Fruit fly (Drosophila melanogaster) whole organism, embryonic: ENCODE measurements around the gene CG8097.

ENCODE experiments used
- CG10543 ChIP-seq: fragments of 200-800 bp; sonication (Bioruptor generic); optimal IDR thresholded peaks from 3 replicates; lab custom pipeline; 2017; ENCODE audit warnings: missing biosample characterization, mild to moderate bottlenecking, missing genetic modification characterization, moderate library complexity
- CG10654 ChIP-seq: fragments of 200-800 bp; sonication (Bioruptor generic); optimal IDR thresholded peaks from 2 replicates; lab custom pipeline; 2016; ENCODE audit warnings: missing biosample characterization, missing genetic modification characterization
- CG11456 ChIP-seq: fragments of 200-800 bp; sonication (Bioruptor generic); IDR thresholded peaks from 3 replicates; pipeline ENCODE4 v1.3.6; 2022; ENCODE audit warnings: missing biosample characterization, missing genetic modification characterization
- CG11560 ChIP-seq: fragments of 200-800 bp; sonication (Bioruptor generic); IDR thresholded peaks from 3 replicates; pipeline ENCODE4 v1.3.6; 2022; ENCODE audit warnings: missing biosample characterization, missing genetic modification characterization
- CG12769 ChIP-seq: fragments of 200-800 bp; sonication (Bioruptor generic); optimal IDR thresholded peaks from 2 replicates; lab custom pipeline; 2019; ENCODE audit warnings: missing biosample characterization, mild to moderate bottlenecking, missing genetic modification characterization, moderate library complexity
- CG13775 ChIP-seq: fragments of 200-800 bp; sonication (Bioruptor generic); optimal IDR thresholded peaks from 3 replicates; lab custom pipeline; 2017; ENCODE audit warnings: missing biosample characterization, mild to moderate bottlenecking, missing genetic modification characterization
- CG14014 ChIP-seq: fragments of 200-800 bp; sonication (Bioruptor generic); IDR thresholded peaks from 2 replicates; pipeline ENCODE4 v1.3.6; 2022; ENCODE audit warnings: missing biosample characterization, missing genetic modification characterization
- CG14050 ChIP-seq: fragments of 200-800 bp; sonication (Bioruptor generic); IDR thresholded peaks from 3 replicates; pipeline ENCODE4 v1.3.6; 2022; ENCODE audit warnings: missing biosample characterization, missing genetic modification characterization
- CG17359 ChIP-seq: fragments of 200-800 bp; sonication (Bioruptor generic); optimal IDR thresholded peaks from 3 replicates; lab custom pipeline; 2018; ENCODE audit warnings: missing biosample characterization, mild to moderate bottlenecking, missing genetic modification characterization, moderate library complexity
- CG17912 ChIP-seq: fragments of 200-800 bp; sonication (Bioruptor generic); optimal IDR thresholded peaks from 2 replicates; lab custom pipeline; 2018; ENCODE audit warnings: missing biosample characterization, mild to moderate bottlenecking, missing genetic modification characterization
- CG1792 ChIP-seq: fragments of 200-800 bp; sonication (Bioruptor generic); optimal IDR thresholded peaks from 2 replicates; lab custom pipeline; 2016; ENCODE audit warnings: missing biosample characterization, missing genetic modification characterization
- CG2199 ChIP-seq: fragments of 200-800 bp; sonication (Bioruptor generic); IDR thresholded peaks from 3 replicates; pipeline ENCODE4 v1.3.6; 2022; ENCODE audit warnings: missing biosample characterization, missing genetic modification characterization
- CG31224 ChIP-seq: fragments of 200-800 bp; sonication (Bioruptor generic); IDR thresholded peaks from 2 replicates; pipeline ENCODE4 v1.3.6; 2022; ENCODE audit warnings: missing biosample characterization, missing genetic modification characterization
- CG31388 ChIP-seq: fragments of 200-800 bp; sonication (Bioruptor generic); optimal IDR thresholded peaks from 2 replicates; lab custom pipeline; 2016; ENCODE audit warnings: missing biosample characterization, missing genetic modification characterization
- CG32532 ChIP-seq: fragments of 200-800 bp; sonication (Bioruptor generic); IDR thresholded peaks from 2 replicates; pipeline ENCODE4 v1.3.6; 2022; ENCODE audit warnings: missing biosample characterization, missing genetic modification characterization
- CG34376 ChIP-seq: fragments of 200-800 bp; sonication (Bioruptor generic); optimal IDR thresholded peaks from 2 replicates; lab custom pipeline; 2018; ENCODE audit warnings: missing biosample characterization, mild to moderate bottlenecking, missing genetic modification characterization
- CG34422 ChIP-seq: fragments of 200-800 bp; sonication (Bioruptor generic); IDR thresholded peaks from 3 replicates; pipeline ENCODE4 v1.3.6; 2022; ENCODE audit warnings: missing biosample characterization, missing genetic modification characterization
- CG3726 ChIP-seq: fragments of 200-800 bp; sonication (Bioruptor generic); IDR thresholded peaks from 3 replicates; pipeline ENCODE4, ENCODE4 v1.3.6; 2022; ENCODE audit warnings: missing biosample characterization, missing genetic modification characterization
- CG4730 ChIP-seq: fragments of 200-800 bp; sonication (Bioruptor generic); IDR thresholded peaks from 2 replicates; pipeline ENCODE4 v1.3.6; 2022; ENCODE audit warnings: missing biosample characterization, missing genetic modification characterization
- CG7745 ChIP-seq: fragments of 200-800 bp; sonication (Bioruptor generic); optimal IDR thresholded peaks from 2 replicates; lab custom pipeline; 2018; ENCODE audit warnings: missing biosample characterization, mild to moderate bottlenecking, missing genetic modification characterization, moderate library complexity
- CG7786 ChIP-seq: fragments of 200-800 bp; sonication (Bioruptor generic); optimal IDR thresholded peaks from 2 replicates; lab custom pipeline; 2016; ENCODE audit warnings: missing biosample characterization, missing genetic modification characterization
- CG8359 ChIP-seq: fragments of 200-800 bp; sonication (Bioruptor generic); optimal IDR thresholded peaks from 2 replicates; lab custom pipeline; 2017; ENCODE audit warnings: missing biosample characterization, mild to moderate bottlenecking, missing genetic modification characterization, borderline replicate concordance
- CG8944 ChIP-seq: fragments of 200-800 bp; sonication (Bioruptor generic); optimal IDR thresholded peaks from 3 replicates; lab custom pipeline; 2016; ENCODE audit warnings: missing biosample characterization, missing genetic modification characterization
- CHES-1-like ChIP-seq: fragments of 200-800 bp; sonication (Bioruptor generic); optimal IDR thresholded peaks from 2 replicates; lab custom pipeline; 2016; ENCODE audit warnings: missing biosample characterization, missing genetic modification characterization
- CTCF ChIP-seq: fragments of 200-800 bp; sonication (Bioruptor generic); optimal IDR thresholded peaks from 2 replicates; lab custom pipeline; 2017; ENCODE audit warnings: missing biosample characterization, mild to moderate bottlenecking, missing genetic modification characterization, moderate library complexity
- Chrac-16 ChIP-seq: fragments of 200-800 bp; sonication (Bioruptor generic); optimal IDR thresholded peaks from 3 replicates; lab custom pipeline; 2016; ENCODE audit warnings: missing biosample characterization, missing genetic modification characterization
- Hey ChIP-seq: fragments of 200-800 bp; sonication (Bioruptor generic); optimal IDR thresholded peaks from 3 replicates; lab custom pipeline; 2018; ENCODE audit warnings: missing biosample characterization, mild to moderate bottlenecking, missing genetic modification characterization
- Jarid2 ChIP-seq: fragments of 200-800 bp; sonication (Bioruptor generic); optimal IDR thresholded peaks from 3 replicates; lab custom pipeline; 2017; ENCODE audit warnings: mild to moderate bottlenecking, missing biosample characterization, missing genetic modification reagents, missing genetic modification characterization
- Vsx1 ChIP-seq: fragments of 200-800 bp; sonication (Bioruptor generic); optimal IDR thresholded peaks from 2 replicates; lab custom pipeline; 2017; ENCODE audit warnings: missing biosample characterization, mild to moderate bottlenecking, missing genetic modification characterization, missing genetic modification reagents
- ato ChIP-seq: fragments of 200-800 bp; sonication (Bioruptor generic); IDR thresholded peaks from 2 replicates; pipeline ENCODE4 v1.3.6; 2022; ENCODE audit warnings: missing biosample characterization, missing genetic modification characterization; ENCODE audit not compliant: partially characterized antibody
- bcd ChIP-seq: fragments of 200-800 bp; sonication (Bioruptor generic); optimal IDR thresholded peaks from 2 replicates; lab custom pipeline; 2017; ENCODE audit warnings: missing biosample characterization, mild to moderate bottlenecking, missing genetic modification characterization
- chinmo ChIP-seq: fragments of 200-800 bp; sonication (Bioruptor generic); IDR thresholded peaks from 4 replicates; pipeline ENCODE4 v1.3.6; 2022; ENCODE audit warnings: missing biosample characterization, missing genetic modification characterization; ENCODE audit not compliant: partially characterized antibody
- ci ChIP-seq: fragments of 200-800 bp; sonication (Bioruptor generic); IDR thresholded peaks from 3 replicates; pipeline ENCODE4 v1.3.6; 2022; ENCODE audit warnings: missing biosample characterization, missing genetic modification characterization
- dpn ChIP-seq, 2 experiments: fragments of 200-800 bp; sonication (Bioruptor generic); optimal IDR thresholded peaks; 3 replicates each; lab custom pipeline; 2016; ENCODE audit warnings: missing biosample characterization in 2 of 2, missing genetic modification characterization in 2 of 2
- ewg ChIP-seq: fragments of 200-800 bp; sonication (Bioruptor generic); optimal IDR thresholded peaks from 3 replicates; lab custom pipeline; 2017; ENCODE audit warnings: mild to moderate bottlenecking, missing biosample characterization, missing genetic modification reagents, missing genetic modification characterization
- gt ChIP-seq: fragments of 200-800 bp; sonication (Bioruptor generic); IDR thresholded peaks from 2 replicates; pipeline ENCODE4 v1.3.6; 2022; ENCODE audit warnings: missing biosample characterization, missing genetic modification characterization
- hb ChIP-seq: fragments of 200-800 bp; sonication (Bioruptor generic); IDR thresholded peaks from 3 replicates; pipeline ENCODE4 v1.3.6; 2022; ENCODE audit warnings: missing biosample characterization, missing genetic modification characterization; ENCODE audit not compliant: partially characterized antibody
- inv ChIP-seq: fragments of 200-800 bp; sonication (Bioruptor generic); IDR thresholded peaks from 2 replicates; pipeline ENCODE4 v1.3.6; 2022; ENCODE audit warnings: missing biosample characterization, missing genetic modification characterization; ENCODE audit not compliant: partially characterized antibody
- org-1 ChIP-seq: fragments of 200-800 bp; sonication (Bioruptor generic); optimal IDR thresholded peaks from 2 replicates; lab custom pipeline; 2017; ENCODE audit warnings: missing biosample characterization, missing genetic modification characterization
- p53 ChIP-seq: fragments of 200-800 bp; sonication (Bioruptor generic); optimal IDR thresholded peaks from 2 replicates; lab custom pipeline; 2016; ENCODE audit warnings: missing biosample characterization, missing genetic modification characterization
- pan ChIP-seq, 4 experiments: fragments of >200 bp in 3 of 4; fragments of 200-800 bp in 1 of 4; sonication (Bioruptor generic) in 1 of 4; optimal IDR thresholded peaks in 3 of 4; IDR thresholded peaks in 1 of 4; 2 replicates each; pipeline versions ENCODE4 v1.3.6 to Lab custom; 2017 to 2022; ENCODE audit warnings: missing biosample characterization in 2 of 4, missing genetic modification characterization in 2 of 4, mixed read lengths in 1 of 4
- pb ChIP-seq: fragments of 200-800 bp; sonication (Bioruptor generic); optimal IDR thresholded peaks from 3 replicates; lab custom pipeline; 2016; ENCODE audit warnings: missing biosample characterization, missing genetic modification characterization
- phol ChIP-seq: fragments of 200-800 bp; sonication (Bioruptor generic); optimal IDR thresholded peaks from 3 replicates; lab custom pipeline; 2018; ENCODE audit warnings: missing biosample characterization, mild to moderate bottlenecking, missing genetic modification characterization, moderate library complexity
- prd ChIP-seq, 3 experiments: fragments of >200 bp in 2 of 3; fragments of 200-800 bp in 1 of 3; sonication (Bioruptor generic) in 1 of 3; optimal IDR thresholded peaks in 2 of 3; IDR thresholded peaks in 1 of 3; 2 replicates in 2 of 3; 3 replicates in 1 of 3; pipeline versions ENCODE4 v1.3.6 to Lab custom; 2017 to 2022; ENCODE audit warnings: missing biosample characterization in 1 of 3, missing genetic modification characterization in 1 of 3
- run ChIP-seq: fragments of 200-800 bp; sonication (Bioruptor generic); optimal IDR thresholded peaks from 3 replicates; lab custom pipeline; 2018; ENCODE audit warnings: missing biosample characterization, mild to moderate bottlenecking, missing genetic modification characterization
- tgo ChIP-seq: fragments of 200-800 bp; sonication (Bioruptor generic); IDR thresholded peaks from 3 replicates; pipeline ENCODE4 v1.3.6; 2022; ENCODE audit warnings: missing biosample characterization, missing genetic modification characterization
- usp ChIP-seq: fragments of >200 bp; optimal IDR thresholded peaks from 2 replicates; lab custom pipeline; 2017; ENCODE audit warnings: missing biosample characterization, missing genetic modification characterization
- zen ChIP-seq: fragments of 200-800 bp; sonication (Bioruptor generic); optimal IDR thresholded peaks from 3 replicates; lab custom pipeline; 2018; ENCODE audit warnings: missing biosample characterization, mild to moderate bottlenecking, missing genetic modification characterization, moderate library complexity

The CG8097 gene

dm6 chrX:15594230-15594857, 11.4 kb downstream of the CG8097 start (continued):
- TF ChIP-seq inv (GFP tag; lab: Robert Waterston, UW): 0 out of 2 replicates have a peak, but pooled peaks have one; percentile 30
- no peak for TF ChIP-seq prd (optimal IDR thresholded peaks at IDR 0.05; lab: Kevin White, UChicago)
- peak; percentile 51; the same call in 2 of the 3 replicates for TF ChIP-seq prd (GFP tag; IDR thresholded peaks at IDR 0.05; lab: Robert Waterston, UW)
- no peak for TF ChIP-seq CG12769 (tag; lab: Kevin White, UChicago)
- TF ChIP-seq gt: no peak
- 0 out of 2 replicates have a peak, but pooled peaks have one; percentile 24 for TF ChIP-seq CG4730 (GFP tag; lab: Robert Waterston, UW)
- no peak for TF ChIP-seq p53 (GFP tag; lab: Kevin White, UChicago)
- no peak for TF ChIP-seq CG14050 (GFP tag; lab: Robert Waterston, UW)
- peak; percentile 97 for TF ChIP-seq CTCF (GFP tag; lab: Kevin White, UChicago)
- 0 out of 4 replicates have a peak, but pooled peaks have one; percentile 36 for TF ChIP-seq chinmo (GFP tag; lab: Robert Waterston, UW)
- peak; percentile 43 for TF ChIP-seq Chrac-16 (GFP tag; lab: Kevin White, UChicago)
- no peak for TF ChIP-seq run (tag; lab: Kevin White, UChicago)
- peak; percentile 63 for TF ChIP-seq ci
- TF ChIP-seq CG34422 (GFP tag; lab: Robert Waterston, UW): peak; percentile 68
- no peak for TF ChIP-seq CG8359 (GFP tag; lab: Kevin White, UChicago)
- peak; percentile 2 for TF ChIP-seq zen
- no peak for TF ChIP-seq Jarid2
- TF ChIP-seq dpn (GFP tag; optimal IDR thresholded peaks at IDR 0.05; lab: Kevin White, UChicago): peak in 1 of 2 experiments; percentile 28
- peak; percentile 9 for TF ChIP-seq CG8944 (GFP tag; lab: Kevin White, UChicago)
- no peak for TF ChIP-seq CG10654 (GFP tag; lab: Kevin White, UChicago)
- peak; percentile 85 for TF ChIP-seq CG32532 (GFP tag; lab: Robert Waterston, UW)
- no peak for TF ChIP-seq CG7786 (GFP tag; lab: Kevin White, UChicago)
- peak; percentile 7 for TF ChIP-seq bcd (GFP tag; lab: Kevin White, UChicago)
- TF ChIP-seq CG13775 (GFP tag; lab: Kevin White, UChicago): no peak
- TF ChIP-seq CHES-1-like (GFP tag; lab: Kevin White, UChicago): no peak
- TF ChIP-seq ewg: no peak
- 0 out of 3 replicates have a peak, but pooled peaks have one; percentile 31 for TF ChIP-seq hb
- no peak for TF ChIP-seq pb (GFP tag; lab: Kevin White, UChicago)
- no peak for TF ChIP-seq pan (optimal IDR thresholded peaks at IDR 0.05; lab: Kevin White, UChicago)
- peak in 1 of 2 experiments; percentile 71 for TF ChIP-seq pan (GFP tag; optimal IDR thresholded peaks at IDR 0.05 in 1 of 2, IDR thresholded peaks at IDR 0.05 in 1 of 2)
- no peak for TF ChIP-seq CG1792
- peak; percentile 66; the same call in 1 of the 3 replicates for TF ChIP-seq CG3726
- no peak for TF ChIP-seq CG17912 (GFP tag; lab: Kevin White, UChicago)
- no peak for TF ChIP-seq CG7745 (tag; lab: Kevin White, UChicago)
- peak; percentile 18 for TF ChIP-seq CG17359
- 0 out of 2 replicates have a peak, but pooled peaks have one; percentile 32 for TF ChIP-seq CG14014 (GFP tag; lab: Robert Waterston, UW)
- TF ChIP-seq CG31388 (GFP tag; lab: Kevin White, UChicago): no peak
- no peak for TF ChIP-seq CG31224 (GFP tag; lab: Robert Waterston, UW)
- no peak for TF ChIP-seq CG34376 (GFP tag; lab: Kevin White, UChicago)
- TF ChIP-seq CG11456 (GFP tag; lab: Robert Waterston, UW): peak; percentile 94
- peak; percentile 29; the same call in 1 of the 2 replicates for TF ChIP-seq ato
- no peak for TF ChIP-seq Hey (tag; lab: Kevin White, UChicago)
- TF ChIP-seq CG10543 (GFP tag; lab: Kevin White, UChicago): no peak
- TF ChIP-seq Vsx1: peak; percentile 8
- TF ChIP-seq CG2199 (GFP tag; lab: Robert Waterston, UW): peak; percentile 96
- no peak for TF ChIP-seq usp (GFP tag; lab: Kevin White, UChicago)
- TF ChIP-seq org-1 (GFP tag; lab: Kevin White, UChicago): no peak
- peak; percentile 25; the same call in 1 of the 3 replicates for TF ChIP-seq CG11560 (tag; lab: Robert Waterston, UW)
- TF ChIP-seq phol (tag; lab: Kevin White, UChicago): peak; percentile 18
- TF ChIP-seq tgo (GFP tag; lab: Robert Waterston, UW): peak; percentile 49; the same call in 2 of the 3 replicates
